Fruit fly (Drosophila melanogaster): ENCODE results near the gene Psa.

Psa gene

dm6 chr3L:1516631-1517273, 14.1 kb downstream of the Psa start, which contains the start of gene cue:
cue (minus strand) TSS chr3L:1517271.
- no peak for TF ChIP-seq CG34367 (tag; optimal IDR thresholded peaks at IDR 0.05)
- TF ChIP-seq D1 (tag; optimal IDR thresholded peaks at IDR 0.05) = no peak
- no peak for TF ChIP-seq CG8159 (tag; optimal IDR thresholded peaks at IDR 0.05)
- TF ChIP-seq Snoo (tag; optimal IDR thresholded peaks at IDR 0.05) = no peak
- TF ChIP-seq CG9948 (tag; optimal IDR thresholded peaks at IDR 0.05) = no peak
- no peak for TF ChIP-seq CG15710 (tag; optimal IDR thresholded peaks at IDR 0.05)
- no peak for TF ChIP-seq CG13204 (GFP tag; optimal IDR thresholded peaks at IDR 0.05)
- TF ChIP-seq CG8301 (tag; optimal IDR thresholded peaks at IDR 0.05) = no peak
- no peak for TF ChIP-seq Ets98B (GFP tag; IDR thresholded peaks at IDR 0.05)
- no peak for TF ChIP-seq CG32121 (GFP tag; IDR thresholded peaks at IDR 0.05)
- TF ChIP-seq CG12605 (GFP tag; IDR thresholded peaks at IDR 0.05) = no peak
- no peak for TF ChIP-seq Pif1A (GFP tag; optimal IDR thresholded peaks at IDR 0.05)
- no peak for TF ChIP-seq CG10348 (GFP tag; IDR thresholded peaks at IDR 0.05)
- no peak for TF ChIP-seq Pif1B (GFP tag; optimal IDR thresholded peaks at IDR 0.05)
- no peak for TF ChIP-seq fd96Ca (GFP tag; IDR thresholded peaks at IDR 0.05)
- TF ChIP-seq rn (GFP tag; IDR thresholded peaks at IDR 0.05) = no peak
- no peak for TF ChIP-seq CG4496 (GFP tag; IDR thresholded peaks at IDR 0.05)
- TF ChIP-seq CG17806 (tag; optimal IDR thresholded peaks at IDR 0.05) = no peak
- no peak for TF ChIP-seq EcR (GFP tag; optimal IDR thresholded peaks at IDR 0.05)

dm6 chr3L:1517274-1518047, 14.8 kb downstream of the Psa start:
- TF ChIP-seq CG4496 (GFP tag; IDR thresholded peaks at IDR 0.05) (peak; percentile 88), CG14655 (GFP tag; optimal IDR thresholded peaks at IDR 0.05) (peak; percentile 39), Snoo (tag; optimal IDR thresholded peaks at IDR 0.05) (peak; percentile 52), gl (tag; optimal IDR thresholded peaks at IDR 0.05) (no peak), fd96Ca (GFP tag; IDR thresholded peaks at IDR 0.05) (peak; percentile 79), CG12605 (GFP tag; IDR thresholded peaks at IDR 0.05) (peak; percentile 47), CG15710 (tag; optimal IDR thresholded peaks at IDR 0.05) (peak; percentile 38), CG8301 (tag; optimal IDR thresholded peaks at IDR 0.05) (peak; percentile 40), CG9948 (tag; optimal IDR thresholded peaks at IDR 0.05) (peak; percentile 16), rn (GFP tag; IDR thresholded peaks at IDR 0.05) (peak; percentile 57), CG10348 (GFP tag; IDR thresholded peaks at IDR 0.05) (no peak), CG8159 (tag; optimal IDR thresholded peaks at IDR 0.05) (peak; percentile 41), Pif1B (GFP tag; optimal IDR thresholded peaks at IDR 0.05) (peak; percentile 75), CG32121 (GFP tag; IDR thresholded peaks at IDR 0.05) (peak; percentile 72), CG34367 (tag; optimal IDR thresholded peaks at IDR 0.05) (peak; percentile 12), EcR (GFP tag; optimal IDR thresholded peaks at IDR 0.05) (no peak), Pif1A (GFP tag; optimal IDR thresholded peaks at IDR 0.05) (no peak), CG13204 (GFP tag; optimal IDR thresholded peaks at IDR 0.05) (no peak), Ets98B (GFP tag; IDR thresholded peaks at IDR 0.05) (peak; percentile 72), CG17806 (tag; optimal IDR thresholded peaks at IDR 0.05) (peak; percentile 53)

- TF ChIP-seq CG4496 (GFP tag; IDR thresholded peaks at IDR 0.05) (0 out of 3 replicates have a peak, but pooled peaks have one; percentile 10), CG9948 (tag; optimal IDR thresholded peaks at IDR 0.05) (no peak)
These were observed 16.3 kb downstream of the Psa start for dm6 chr3L:1518715-1519603.

dm6 chr3L:1531159-1531558, 28.5 kb downstream of the Psa start, which contains the start of gene Ir62a:
Ir62a (minus strand) TSS chr3L:1531259.
- TF ChIP-seq CG8159 (tag; optimal IDR thresholded peaks at IDR 0.05) = no peak
- TF ChIP-seq CG14655 (GFP tag; optimal IDR thresholded peaks at IDR 0.05) = no peak
- no peak for TF ChIP-seq rn (GFP tag; IDR thresholded peaks at IDR 0.05)
- TF ChIP-seq CG15710 (tag; optimal IDR thresholded peaks at IDR 0.05) = no peak
- TF ChIP-seq CG13204 (GFP tag; optimal IDR thresholded peaks at IDR 0.05) = no peak

- TF ChIP-seq Ets98B (GFP tag; IDR thresholded peaks at IDR 0.05) (peak; percentile 38; the same call in 1 of the 2 replicates), CG17806 (tag; optimal IDR thresholded peaks at IDR 0.05) (no peak), Pif1A (GFP tag; optimal IDR thresholded peaks at IDR 0.05) (no peak), Snoo (tag; optimal IDR thresholded peaks at IDR 0.05) (no peak), CG32121 (GFP tag; IDR thresholded peaks at IDR 0.05) (peak; percentile 50; the same call in 1 of the 2 replicates), EcR (GFP tag; optimal IDR thresholded peaks at IDR 0.05) (no peak), fd96Ca (GFP tag; IDR thresholded peaks at IDR 0.05) (no peak), CG34367 (tag; optimal IDR thresholded peaks at IDR 0.05) (no peak), D1 (tag; optimal IDR thresholded peaks at IDR 0.05) (no peak), CG8159 (tag; optimal IDR thresholded peaks at IDR 0.05) (no peak), CG10348 (GFP tag; IDR thresholded peaks at IDR 0.05) (no peak), CG4496 (GFP tag; IDR thresholded peaks at IDR 0.05) (peak; percentile 44; the same call in 1 of the 3 replicates), CG15710 (tag; optimal IDR thresholded peaks at IDR 0.05) (no peak), Pif1B (GFP tag; optimal IDR thresholded peaks at IDR 0.05) (no peak), CG9948 (tag; optimal IDR thresholded peaks at IDR 0.05) (no peak), CG13204 (GFP tag; optimal IDR thresholded peaks at IDR 0.05) (no peak), CG8301 (tag; optimal IDR thresholded peaks at IDR 0.05) (no peak), gl (tag; optimal IDR thresholded peaks at IDR 0.05) (no peak), rn (GFP tag; IDR thresholded peaks at IDR 0.05) (no peak)
These were observed 31.2 kb downstream of the Psa start, which contains the start of gene Iml1 for dm6 chr3L:1533699-1534431. Iml1 (minus strand) TSS chr3L:1534034.
